Worm (Caenorhabditis elegans) whole organism, late embryonic: ENCODE results near the gene set-3.

ENCODE experiments used
- ama-1 ChIP-seq: fragments of 150-350 bp; optimal IDR thresholded peaks from 2 replicates; lab custom pipeline; 2014
- dmd-4 ChIP-seq: sonication (generic microtip); optimal IDR thresholded peaks from 2 replicates; lab custom pipeline; 2016; ENCODE audit warnings: borderline replicate concordance, missing genetic modification characterization, missing compliant biosample characterization
- fax-1 ChIP-seq: sonication (generic microtip); optimal IDR thresholded peaks from 2 replicates; lab custom pipeline; 2016; ENCODE audit warnings: missing genotype, missing genetic modification characterization, missing compliant biosample characterization
- fkh-10 ChIP-seq: fragments of 150-350 bp; optimal IDR thresholded peaks from 2 replicates; lab custom pipeline; 2014; ENCODE audit warnings: missing biosample characterization, missing genetic modification reagents, missing genetic modification characterization
- odd-2 ChIP-seq: sonication (generic microtip); optimal IDR thresholded peaks from 2 replicates; lab custom pipeline; 2017; ENCODE audit warnings: antibody characterized with exemption, mild to moderate bottlenecking, missing genetic modification characterization, missing compliant biosample characterization
- ref-2 ChIP-seq: sonication (generic microtip); optimal IDR thresholded peaks from 2 replicates; lab custom pipeline; 2016; ENCODE audit warnings: missing genetic modification characterization, missing compliant biosample characterization
- sox-4 ChIP-seq: sonication (generic microtip); optimal IDR thresholded peaks from 2 replicates; lab custom pipeline; 2017; ENCODE audit warnings: mild to moderate bottlenecking, missing genetic modification characterization, inconsistent platforms, missing compliant biosample characterization
- ttx-3 ChIP-seq: sonication (generic microtip); optimal IDR thresholded peaks from 2 replicates; lab custom pipeline; 2016; ENCODE audit warnings: missing genetic modification reagents, missing genetic modification characterization, missing compliant biosample characterization

DNA sequence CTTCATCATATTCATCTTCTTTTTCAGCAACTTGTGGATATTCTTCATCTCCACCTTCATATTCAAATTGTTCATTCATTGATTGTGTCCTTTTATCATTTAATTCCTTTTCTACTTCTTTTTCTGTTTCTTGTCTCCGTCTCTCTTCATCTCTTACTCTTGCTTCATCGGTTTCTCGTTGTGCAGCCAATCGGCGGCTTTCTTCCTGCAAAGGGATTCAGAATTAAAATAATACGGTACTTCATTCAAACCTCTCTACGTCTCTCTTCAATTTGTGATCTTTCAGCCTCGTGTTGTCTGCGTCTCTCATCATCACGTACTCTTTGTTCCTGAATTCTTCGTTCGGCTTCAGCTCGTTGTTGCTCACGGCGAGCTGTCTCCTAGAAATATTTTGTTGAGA, 46.3 kb upstream of the set-3 start:
- TF ChIP-seq ama-1 (lab: Kevin White, UChicago) (no peak), ref-2 (no peak), odd-2 (tag; lab: Kevin White, UChicago) (no peak), fkh-10 (GFP tag; lab: Kevin White, UChicago) (no peak), ttx-3 (tag; lab: Kevin White, UChicago) (no peak), sox-4 (no peak), fax-1 (no peak), dmd-4 (tag; lab: Kevin White, UChicago) (no peak)
